Worm (Caenorhabditis elegans) whole organism, mixed stage, embryonic: ENCODE measurements around the gene F55G11.6.

ENCODE experiments used
- M03D4.4 ChIP-seq: sonication (generic microtip); optimal IDR thresholded peaks from 2 replicates; lab custom pipeline; 2017; ENCODE audit warnings: mild to moderate bottlenecking, missing genetic modification characterization, missing compliant biosample characterization
- bed-3 ChIP-seq: fragments of 200-800 bp; sonication (Bioruptor generic); optimal IDR thresholded peaks from 3 replicates; lab custom pipeline; 2018; ENCODE audit warnings: mild to moderate bottlenecking, missing genetic modification characterization, moderate library complexity, missing compliant biosample characterization
- blmp-1 ChIP-seq: fragments of 150-350 bp; optimal IDR thresholded peaks from 2 replicates; lab custom pipeline; 2014; ENCODE audit warnings: missing biosample characterization, missing genetic modification characterization
- ceh-39 ChIP-seq: fragments of 150-350 bp; optimal IDR thresholded peaks from 2 replicates; lab custom pipeline; 2014; ENCODE audit warnings: missing biosample characterization, missing genetic modification characterization
- ceh-43 ChIP-seq: fragments of 200-800 bp; sonication (Bioruptor generic); optimal IDR thresholded peaks from 2 replicates; lab custom pipeline; 2018; ENCODE audit warnings: mild to moderate bottlenecking, missing genetic modification characterization, moderate library complexity, missing compliant biosample characterization
- ceh-83 ChIP-seq: fragments of 200-800 bp; sonication (Bioruptor generic); optimal IDR thresholded peaks from 2 replicates; lab custom pipeline; 2018; ENCODE audit warnings: mild to moderate bottlenecking, missing genetic modification characterization, missing compliant biosample characterization
- ces-1 ChIP-seq: fragments of 150-350 bp; optimal IDR thresholded peaks from 2 replicates; lab custom pipeline; 2014; ENCODE audit warnings: missing biosample characterization, missing genetic modification reagents, missing genetic modification characterization
- cnd-1 ChIP-seq: fragments of 200-800 bp; sonication (Bioruptor generic); optimal IDR thresholded peaks from 2 replicates; lab custom pipeline; 2018; ENCODE audit warnings: mild to moderate bottlenecking, missing genetic modification characterization, missing compliant biosample characterization
- drap-1 ChIP-seq: fragments of 200-800 bp; sonication (Bioruptor generic); optimal IDR thresholded peaks from 3 replicates; lab custom pipeline; 2018; ENCODE audit warnings: mild to moderate bottlenecking, missing genetic modification characterization, missing compliant biosample characterization
- elt-1 ChIP-seq: sonication (generic microtip); optimal IDR thresholded peaks from 2 replicates; lab custom pipeline; 2017; ENCODE audit warnings: missing genetic modification characterization, mild to moderate bottlenecking, missing compliant biosample characterization, antibody characterized with exemption, moderate library complexity, borderline replicate concordance; ENCODE audit not compliant: insufficient read depth
- elt-3 ChIP-seq: fragments of 150-350 bp; optimal IDR thresholded peaks from 2 replicates; lab custom pipeline; 2014; ENCODE audit warnings: missing biosample characterization, missing genetic modification characterization
- flh-1 ChIP-seq: fragments of 200-800 bp; sonication (Bioruptor generic); optimal IDR thresholded peaks from 2 replicates; lab custom pipeline; 2018; ENCODE audit warnings: mild to moderate bottlenecking, missing genetic modification characterization, moderate library complexity, missing compliant biosample characterization
- ham-2 ChIP-seq: fragments of 200-800 bp; sonication (Bioruptor generic); optimal IDR thresholded peaks from 2 replicates; lab custom pipeline; 2018; ENCODE audit warnings: mild to moderate bottlenecking, missing genetic modification characterization, missing compliant biosample characterization
- hlh-1 ChIP-seq: fragments of 150-350 bp; optimal IDR thresholded peaks from 2 replicates; lab custom pipeline; 2014; ENCODE audit warnings: missing biosample characterization, missing genetic modification reagents, missing genetic modification characterization
- lin-13 ChIP-seq: fragments of 150-350 bp; optimal IDR thresholded peaks from 2 replicates; lab custom pipeline; 2014; ENCODE audit warnings: missing biosample characterization, missing genetic modification characterization
- lin-32 ChIP-seq: fragments of 200-800 bp; sonication (Bioruptor generic); optimal IDR thresholded peaks from 2 replicates; lab custom pipeline; 2018; ENCODE audit warnings: mild to moderate bottlenecking, missing genetic modification characterization, missing compliant biosample characterization
- lsy-2 ChIP-seq: fragments of 150-350 bp; optimal IDR thresholded peaks from 2 replicates; lab custom pipeline; 2014; ENCODE audit warnings: missing biosample characterization, missing genetic modification characterization
- mab-5 ChIP-seq: fragments of 150-350 bp; optimal IDR thresholded peaks from 2 replicates; lab custom pipeline; 2014; ENCODE audit warnings: missing biosample characterization, missing genetic modification characterization
- mep-1 ChIP-seq: fragments of 150-350 bp; optimal IDR thresholded peaks from 2 replicates; lab custom pipeline; 2017; ENCODE audit warnings: missing biosample characterization, missing genetic modification reagents, missing genetic modification characterization, inconsistent platforms
- mls-2 ChIP-seq: sonication (generic microtip); optimal IDR thresholded peaks from 2 replicates; lab custom pipeline; 2016; ENCODE audit warnings: mild to moderate bottlenecking, missing genetic modification characterization, moderate library complexity, missing compliant biosample characterization
- nhr-12 ChIP-seq: fragments of 150-350 bp; optimal IDR thresholded peaks from 2 replicates; lab custom pipeline; 2014; ENCODE audit warnings: missing biosample characterization, missing genetic modification characterization
- nhr-2 ChIP-seq: fragments of 150-350 bp; optimal IDR thresholded peaks from 2 replicates; lab custom pipeline; 2014; ENCODE audit warnings: missing biosample characterization, missing genetic modification characterization
- nhr-237 ChIP-seq: fragments of 150-350 bp; optimal IDR thresholded peaks from 2 replicates; lab custom pipeline; 2014; ENCODE audit warnings: missing biosample characterization, missing genetic modification characterization
- nhr-28 ChIP-seq: fragments of 150-350 bp; optimal IDR thresholded peaks from 2 replicates; lab custom pipeline; 2014; ENCODE audit warnings: missing biosample characterization, missing genetic modification characterization
- nhr-76 ChIP-seq: sonication (generic microtip); optimal IDR thresholded peaks from 2 replicates; lab custom pipeline; 2017; ENCODE audit warnings: missing biosample characterization, missing genetic modification characterization
- pha-4 ChIP-seq: fragments of 150-350 bp; optimal IDR thresholded peaks from 2 replicates; lab custom pipeline; 2018; ENCODE audit warnings: missing biosample characterization, missing genetic modification reagents, missing genetic modification characterization
- sem-2 ChIP-seq: fragments of 200-800 bp; sonication (Bioruptor generic); optimal IDR thresholded peaks from 2 replicates; lab custom pipeline; 2018; ENCODE audit warnings: mild to moderate bottlenecking, missing genetic modification characterization, missing compliant biosample characterization
- snpc-4 ChIP-seq: fragments of 150-350 bp; optimal IDR thresholded peaks from 2 replicates; lab custom pipeline; 2014; ENCODE audit warnings: missing biosample characterization, missing genetic modification characterization
- sptf-1 ChIP-seq: sonication (generic microtip); optimal IDR thresholded peaks from 2 replicates; lab custom pipeline; 2017; ENCODE audit warnings: mild to moderate bottlenecking, missing genetic modification characterization, moderate library complexity, missing compliant biosample characterization
- tbx-8 ChIP-seq: fragments of 200-800 bp; sonication (Bioruptor generic); optimal IDR thresholded peaks from 2 replicates; lab custom pipeline; 2018; ENCODE audit warnings: mild to moderate bottlenecking, missing genetic modification characterization, moderate library complexity, missing compliant biosample characterization
- unc-120 ChIP-seq: sonication (generic microtip); optimal IDR thresholded peaks from 2 replicates; lab custom pipeline; 2017; ENCODE audit warnings: missing genetic modification characterization, missing compliant biosample characterization; ENCODE audit not compliant: poor library complexity, severe bottlenecking
- unc-39 ChIP-seq: fragments of 150-350 bp; optimal IDR thresholded peaks from 2 replicates; lab custom pipeline; 2014; ENCODE audit warnings: missing biosample characterization, missing genetic modification characterization
- unc-62 ChIP-seq: fragments of 150-350 bp; optimal IDR thresholded peaks from 2 replicates; lab custom pipeline; 2014; ENCODE audit warnings: missing biosample characterization, missing genetic modification reagents, missing genetic modification characterization
- zip-8 ChIP-seq: fragments of 150-350 bp; optimal IDR thresholded peaks from 2 replicates; lab custom pipeline; 2014; ENCODE audit warnings: missing biosample characterization, missing genetic modification characterization

F55G11.6 gene

DNA sequence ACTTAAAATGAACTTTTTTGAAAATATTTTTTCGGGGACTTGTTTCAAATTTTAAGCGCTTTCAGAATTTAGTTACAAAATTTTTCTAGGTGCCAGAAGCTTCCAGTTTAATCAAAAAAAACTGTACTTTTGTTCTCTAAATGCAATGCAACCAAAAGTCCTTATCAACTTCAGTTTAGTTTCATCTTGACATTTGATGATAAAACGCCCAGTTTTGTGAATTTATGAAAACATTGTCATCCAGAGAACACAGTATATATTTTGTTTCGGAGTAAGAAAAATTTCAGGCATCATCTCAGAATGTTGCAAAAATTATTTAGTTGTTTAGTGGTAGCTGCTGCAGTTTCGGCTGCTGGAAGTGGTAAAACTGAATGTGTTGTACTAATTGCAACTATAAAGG, at the start of gene F55G11.6:
Gene F55G11.6, plus strand, starts transcription at position 301 of the 400 bp plus-strand sequence.
- TF ChIP-seq bed-3 (no peak), lin-13 (no peak), cnd-1 (no peak), nhr-28 (tag; lab: Kevin White, UChicago) (no peak), mab-5 (tag; lab: Kevin White, UChicago) (no peak), elt-1 (tag; lab: Kevin White, UChicago) (no peak), snpc-4 (tag; lab: Kevin White, UChicago) (no peak), flh-1 (GFP tag; lab: Kevin White, UChicago) (no peak), nhr-76 (no peak), hlh-1 (tag; lab: Kevin White, UChicago) (no peak)

- TF ChIP-seq zip-8 (tag; lab: Kevin White, UChicago) (no peak), mep-1 (no peak), ham-2 (GFP tag; lab: Kevin White, UChicago) (no peak), unc-62 (no peak), nhr-28 (tag; lab: Kevin White, UChicago) (no peak), nhr-237 (tag; lab: Kevin White, UChicago) (no peak), tbx-8 (GFP tag; lab: Kevin White, UChicago) (no peak), sptf-1 (tag; lab: Kevin White, UChicago) (no peak), lsy-2 (tag; lab: Kevin White, UChicago) (no peak), blmp-1 (tag; lab: Kevin White, UChicago) (no peak), ceh-43 (no peak), nhr-12 (no peak), mls-2 (tag; lab: Kevin White, UChicago) (no peak), elt-3 (tag; lab: Kevin White, UChicago) (no peak)
- TF ChIP-seq, all 35 proteins: peak for 0
Observed at ce11 chrIV:12909871-12910270, 48.0 kb upstream of the F55G11.6 start, which contains the start of gene K08D8.4. Gene K08D8.4 (minus strand): TSS chrIV:12909998.

DNA sequence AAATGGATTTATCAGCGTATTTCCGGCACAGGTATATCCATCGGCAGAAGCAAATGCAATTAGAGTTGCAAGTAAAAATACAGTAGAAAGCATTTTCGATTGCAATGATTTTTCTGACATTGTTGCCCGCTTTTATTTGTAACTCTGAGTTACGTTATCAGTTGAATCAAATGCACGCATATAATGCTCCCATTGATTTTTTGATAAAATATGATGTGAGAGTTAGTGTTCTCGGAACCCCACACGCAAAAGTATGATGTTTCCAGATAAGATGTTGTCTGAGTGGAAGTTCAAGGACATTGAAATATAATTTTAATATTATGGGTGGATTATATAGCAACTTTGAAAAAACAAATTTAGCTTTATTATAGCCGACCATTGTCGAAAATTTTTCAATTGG, 45.8 kb upstream of the F55G11.6 start, which contains the start of gene K08D8.5:
Gene K08D8.5, minus strand, starts transcription at position 140 of the 400 bp plus-strand sequence.
- TF ChIP-seq unc-62 (no peak), tbx-8 (GFP tag; lab: Kevin White, UChicago) (no peak), nhr-76 (no peak), elt-3 (tag; lab: Kevin White, UChicago) (no peak), mab-5 (tag; lab: Kevin White, UChicago) (no peak), bed-3 (no peak), elt-1 (tag; lab: Kevin White, UChicago) (no peak), ces-1 (no peak), nhr-2 (tag; lab: Kevin White, UChicago) (no peak), unc-39 (tag; lab: Kevin White, UChicago) (no peak), ceh-43 (no peak), ceh-39 (tag; lab: Kevin White, UChicago) (no peak), mls-2 (tag; lab: Kevin White, UChicago) (no peak), sem-2 (GFP tag; lab: Kevin White, UChicago) (no peak), unc-120 (tag; lab: Kevin White, UChicago) (no peak), zip-8 (tag; lab: Kevin White, UChicago) (no peak), M03D4.4 (tag; lab: Kevin White, UChicago) (no peak), lin-13 (no peak), nhr-28 (tag; lab: Kevin White, UChicago) (no peak), blmp-1 (tag; lab: Kevin White, UChicago) (no peak)

- TF ChIP-seq nhr-2 (tag; lab: Kevin White, UChicago): no peak
- no peak for TF ChIP-seq bed-3
- TF ChIP-seq pha-4 (tag; lab: Kevin White, UChicago): no peak
- TF ChIP-seq elt-1 (tag; lab: Kevin White, UChicago): no peak
- TF ChIP-seq ceh-83 (GFP tag; lab: Kevin White, UChicago): no peak
- TF ChIP-seq cnd-1: no peak
- no peak for TF ChIP-seq ces-1
- TF ChIP-seq lin-32 (GFP tag; lab: Kevin White, UChicago): no peak
- no peak for TF ChIP-seq M03D4.4 (tag; lab: Kevin White, UChicago)
- TF ChIP-seq ceh-43: no peak
- no peak for TF ChIP-seq drap-1 (GFP tag; lab: Kevin White, UChicago)
- TF ChIP-seq mep-1: no peak
- no peak for TF ChIP-seq zip-8 (tag; lab: Kevin White, UChicago)
- no peak for TF ChIP-seq ceh-39 (tag; lab: Kevin White, UChicago)
- no peak for TF ChIP-seq ham-2 (GFP tag; lab: Kevin White, UChicago)
- no peak for TF ChIP-seq tbx-8 (GFP tag; lab: Kevin White, UChicago)
- TF ChIP-seq sptf-1 (tag; lab: Kevin White, UChicago): no peak
- no peak for TF ChIP-seq blmp-1 (tag; lab: Kevin White, UChicago)
- no peak for TF ChIP-seq hlh-1 (tag; lab: Kevin White, UChicago)
- no peak for TF ChIP-seq flh-1 (GFP tag; lab: Kevin White, UChicago)
- TF ChIP-seq, all 35 proteins: peak for 0
Observed at ce11 chrIV:12914532-12915019, 43.3 kb upstream of the F55G11.6 start, which contains the start of gene irg-6. Gene irg-6 (minus strand): TSS chrIV:12914969.
